Worm (Caenorhabditis elegans): ENCODE measurements around the gene crn-3.
A peak's percentile ranks its signal among the peaks of the same experiment; 100 is the strongest.

crn-3 gene

DNA sequence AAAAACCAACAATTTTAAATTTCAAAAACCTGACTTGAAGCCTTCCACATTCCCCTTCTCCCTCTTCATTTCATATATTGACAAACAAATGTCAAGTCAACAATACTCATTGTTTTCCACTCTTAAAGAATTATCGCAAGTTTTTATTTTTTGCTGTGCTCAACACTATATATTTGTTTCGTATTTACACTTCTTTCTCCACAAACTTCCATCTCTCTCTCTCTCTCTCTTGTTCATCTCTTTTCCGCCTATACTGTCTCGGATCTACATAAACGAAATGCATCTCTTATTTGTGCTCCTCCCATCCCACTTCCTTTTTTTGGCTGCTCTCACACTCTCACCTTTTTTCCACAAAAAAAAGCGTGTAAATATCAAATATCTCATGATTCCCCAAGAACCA is 24.9 kb downstream of the crn-3 start, which contains the start of gene C14A4.12:
Gene C14A4.12 (plus strand): TSS at position 301 of the 400 bp plus-strand sequence.
- TF ChIP-seq egl-44 (GFP tag; IDR thresholded peaks at IDR 0.05) (no peak), ztf-6 (GFP tag; IDR thresholded peaks at IDR 0.05) (no peak), attf-6 (GFP tag; IDR thresholded peaks at IDR 0.05) (no peak), Y56A3A.18 (GFP tag; IDR thresholded peaks at IDR 0.05) (no peak)

DNA sequence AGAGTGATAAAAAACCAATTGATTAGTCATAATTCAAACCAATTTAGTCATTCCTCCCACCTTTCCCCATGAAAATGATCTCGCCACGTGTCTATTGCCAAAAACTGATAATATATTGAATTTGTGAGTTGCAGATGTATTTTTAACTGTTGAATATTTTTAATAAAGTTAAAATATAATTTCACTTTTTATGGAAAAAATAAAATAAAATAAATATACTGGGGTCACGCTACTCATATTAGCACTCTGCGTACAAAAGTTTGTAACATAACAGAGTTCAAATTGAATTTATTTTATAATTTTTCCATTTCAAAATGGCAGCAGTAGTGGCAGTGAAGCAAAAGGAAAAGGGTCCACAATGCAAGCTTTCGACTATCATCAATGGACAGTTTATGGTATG is 30.3 kb downstream of the crn-3 start, which contains the start of gene C14A4.13:
Gene C14A4.13 (plus strand): TSS at position 301 of the 400 bp plus-strand sequence.
- TF ChIP-seq zim-3 (tag; optimal IDR thresholded peaks at IDR 0.05) (no peak), nhr-90 (tag; optimal IDR thresholded peaks at IDR 0.05) (no peak), snpc-4 (GFP tag; optimal IDR thresholded peaks at IDR 0.05) (no peak), snpc-4 (tag; optimal IDR thresholded peaks at IDR 0.05) (no peak), madf-6 (GFP tag; IDR thresholded peaks at IDR 0.05) (no peak), tbx-9 (tag; optimal IDR thresholded peaks at IDR 0.05; ENCODE audit: borderline replicate concordance) (no peak), ets-4 (GFP tag; optimal IDR thresholded peaks at IDR 0.05) (no peak), hmg-20 (GFP tag; IDR thresholded peaks at IDR 0.05) (no peak), F37B4.10 (GFP tag; IDR thresholded peaks at IDR 0.05) (no peak), B0019.2 (GFP tag; conservative IDR thresholded peaks at IDR 0.05) (no peak), Y53F4B.3 (GFP tag; IDR thresholded peaks at IDR 0.05) (no peak), lir-1 (GFP tag; conservative IDR thresholded peaks at IDR 0.05) (no peak), bed-2 (GFP tag; IDR thresholded peaks at IDR 0.05) (no peak), ztf-26 (tag; optimal IDR thresholded peaks at IDR 0.05) (no peak), mel-28 (tag; optimal IDR thresholded peaks at IDR 0.05; ENCODE audit: borderline replicate concordance) (no peak), ceh-27 (GFP tag; optimal IDR thresholded peaks at IDR 0.05) (no peak), repo-1 (tag; optimal IDR thresholded peaks at IDR 0.05) (no peak), tlf-1 (GFP tag; optimal IDR thresholded peaks at IDR 0.05) (no peak)

DNA sequence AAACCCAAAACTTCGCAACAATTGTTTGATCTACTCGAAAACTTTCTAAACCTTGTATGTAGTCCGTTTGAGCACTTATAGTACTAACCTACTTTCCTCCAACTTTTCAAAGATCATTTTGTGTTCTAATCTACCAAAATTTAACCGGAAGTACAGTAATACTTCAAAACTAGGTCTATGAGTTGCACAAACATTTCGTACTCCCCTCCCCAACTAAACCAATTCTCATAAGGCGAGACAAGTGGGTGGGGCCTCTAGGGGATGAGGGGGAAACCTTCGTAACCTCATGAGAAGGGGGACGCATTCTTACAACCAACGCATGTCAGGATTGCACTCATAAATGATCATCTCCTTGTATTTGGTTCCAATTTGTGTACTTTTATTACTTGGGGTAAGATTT is 34.1 kb downstream of the crn-3 start, which contains the start of gene cutl-9:
Gene cutl-9 (plus strand): TSS at position 301 of the 400 bp plus-strand sequence.
- TF ChIP-seq ztf-18 (tag; optimal IDR thresholded peaks at IDR 0.05) (no peak), ccch-3 (GFP tag; optimal IDR thresholded peaks at IDR 0.05) (no peak), Y53G8AR.9 (GFP tag; conservative IDR thresholded peaks at IDR 0.05) (no peak)

DNA sequence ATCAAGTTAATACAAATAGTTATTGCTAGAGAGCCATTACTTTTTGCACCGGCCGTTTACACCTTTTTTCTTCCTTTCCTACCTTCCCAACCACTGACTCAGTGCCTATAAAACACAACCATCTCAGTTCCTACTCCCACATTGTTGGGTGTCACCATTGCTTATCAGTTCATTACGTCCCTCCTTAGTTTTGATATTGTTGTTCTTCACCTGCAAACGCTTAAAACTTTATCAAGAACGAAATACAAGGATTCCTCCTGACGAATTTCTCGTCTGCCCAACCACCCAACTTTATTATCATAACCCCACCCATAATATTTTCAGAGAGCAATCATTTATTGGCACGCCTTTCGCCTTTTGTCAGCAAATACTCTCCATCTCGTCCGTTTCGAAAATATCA is 39.2 kb downstream of the crn-3 start:
- peak; percentile 73; the same call in 1 of the 2 replicates for TF ChIP-seq dox-1 (GFP tag; IDR thresholded peaks at IDR 0.05)
- no peak for TF ChIP-seq aptf-3 (GFP tag; IDR thresholded peaks at IDR 0.05)
- peak; percentile 47 for TF ChIP-seq ets-4 (GFP tag; optimal IDR thresholded peaks at IDR 0.05)
- TF ChIP-seq nhr-80 (tag; optimal IDR thresholded peaks at IDR 0.05): peak; percentile 94
- TF ChIP-seq tbx-9 (tag; optimal IDR thresholded peaks at IDR 0.05; ENCODE audit: borderline replicate concordance): no peak

DNA sequence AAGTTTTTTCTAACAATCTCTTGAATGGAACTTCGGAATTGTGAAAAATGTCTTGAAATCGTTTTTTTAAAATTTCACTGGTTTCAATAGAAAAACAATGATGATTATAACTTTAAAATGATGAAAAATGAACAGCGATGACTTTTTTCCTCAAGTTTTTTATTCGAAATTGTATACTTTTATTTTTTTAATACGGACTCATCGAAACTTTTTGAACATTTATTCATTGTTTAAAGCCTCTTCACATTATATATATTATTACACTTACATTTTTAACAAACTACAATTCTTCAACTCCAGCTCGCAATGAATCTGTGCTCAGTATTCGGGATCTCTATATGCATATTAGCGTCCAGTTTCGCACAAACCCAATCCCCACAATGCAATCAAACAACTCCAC is 40.1 kb downstream of the crn-3 start, which contains the start of gene M28.8:
Gene M28.8 (plus strand): TSS at position 301 of the 400 bp plus-strand sequence.
- TF ChIP-seq madf-6 (GFP tag; IDR thresholded peaks at IDR 0.05): no peak
- TF ChIP-seq tbp1 (GFP tag; optimal IDR thresholded peaks at IDR 0.05): no peak
- TF ChIP-seq die-1 (tag; optimal IDR thresholded peaks at IDR 0.05): no peak
- no peak for TF ChIP-seq ceh-100 (GFP tag; IDR thresholded peaks at IDR 0.05)
- no peak for TF ChIP-seq dpl-1 (GFP tag; optimal IDR thresholded peaks at IDR 0.05)
- no peak for TF ChIP-seq hlh-12 (tag; optimal IDR thresholded peaks at IDR 0.05)
- no peak for TF ChIP-seq aptf-3 (GFP tag; IDR thresholded peaks at IDR 0.05)
- no peak for TF ChIP-seq F55B11.4 (tag; optimal IDR thresholded peaks at IDR 0.05; ENCODE audit: borderline replicate concordance, insufficient read depth)
- TF ChIP-seq ceh-27 (GFP tag; optimal IDR thresholded peaks at IDR 0.05): no peak
- TF ChIP-seq let-607 (tag; optimal IDR thresholded peaks at IDR 0.05): no peak
- TF ChIP-seq let-526 (GFP tag; IDR thresholded peaks at IDR 0.05): no peak
